Fruit fly (Drosophila melanogaster): ENCODE data around the gene Cdk2.

DNA sequence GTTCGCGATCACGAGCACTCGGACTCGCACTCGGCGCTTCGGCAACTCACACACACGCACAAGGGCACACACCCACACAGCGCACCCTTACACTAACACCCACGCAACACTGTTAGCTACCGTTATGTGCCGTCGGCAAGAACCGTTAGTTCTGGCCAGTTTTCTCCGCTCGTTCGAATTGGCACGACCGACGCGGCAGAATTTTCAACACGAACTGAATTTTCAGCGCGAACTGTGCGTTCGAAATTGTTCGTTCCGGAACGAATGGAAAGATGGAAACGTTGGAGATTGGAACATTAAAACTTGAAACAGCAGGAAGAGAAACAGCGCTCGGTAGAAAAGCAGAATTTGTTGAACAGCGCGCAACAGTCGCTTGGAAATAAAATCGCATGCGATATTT lies 21.1 kb upstream of the Cdk2 start, which contains the start of gene Oamb:
- TF ChIP-seq otp (GFP tag; IDR thresholded peaks at IDR 0.05) (no peak), dimm (GFP tag; IDR thresholded peaks at IDR 0.05) (no peak), CG1832 (GFP tag; optimal IDR thresholded peaks at IDR 0.05) (no peak), hkb (optimal IDR thresholded peaks at IDR 0.05) (no peak), hkb (GFP tag; IDR thresholded peaks at IDR 0.05) (no peak), CG2199 (GFP tag; IDR thresholded peaks at IDR 0.05) (no peak)

All from whole organism, embryonic.